Fruit fly (Drosophila melanogaster): Measurements from ENCODE around the gene mbo.
"Not testable (repeated sequence)": the region's sequence is repeated elsewhere in the genome, so short reads cannot be mapped to it uniquely, and the experiment has no call there.

The mbo gene

DNA sequence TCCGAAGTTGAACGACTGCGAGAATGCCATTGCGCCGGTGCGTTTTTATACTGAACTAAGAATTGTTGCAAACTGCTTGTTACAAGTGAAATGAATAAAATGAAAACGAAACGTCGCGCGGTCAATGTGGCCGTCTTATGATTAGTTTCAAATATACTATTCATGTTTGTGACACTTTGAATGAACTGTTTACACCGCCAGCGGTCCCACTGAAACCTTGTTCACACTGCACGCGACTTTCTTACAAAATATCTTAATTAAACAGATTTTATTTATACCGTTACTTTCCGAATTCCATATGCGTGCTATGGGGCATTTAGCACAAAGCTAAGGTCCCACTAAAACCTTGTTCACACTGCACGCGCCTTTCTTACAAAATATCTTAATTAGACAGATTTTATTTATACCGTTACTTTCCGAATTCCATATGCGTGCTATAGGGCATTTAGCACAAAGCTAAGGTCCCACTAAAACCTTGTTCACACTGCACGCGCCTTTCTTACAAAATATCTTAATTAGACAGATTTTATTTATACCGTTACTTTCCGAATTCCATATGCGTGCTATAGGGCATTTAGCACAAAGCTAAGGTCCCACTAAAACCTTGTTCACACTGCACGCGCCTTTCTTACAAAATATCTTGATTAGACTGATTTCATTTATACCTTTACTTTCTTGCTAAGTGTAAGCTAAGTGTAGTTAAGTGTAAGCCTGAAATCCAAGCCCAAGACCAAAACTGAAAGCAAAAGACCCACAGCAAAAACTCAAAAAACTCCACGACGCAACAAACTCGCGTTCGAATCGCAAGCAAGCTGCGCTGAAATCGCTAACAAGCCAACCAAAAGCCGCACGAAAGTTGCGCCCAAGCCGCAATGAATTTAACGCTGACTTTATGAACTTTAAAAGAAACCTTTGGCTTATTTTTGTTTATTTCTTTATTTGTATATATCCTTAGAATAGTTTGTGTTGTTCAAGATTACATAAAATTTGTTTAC lies 33.6 kb upstream of the mbo start, which contains the start of gene PolQ:
Gene PolQ (minus strand): TSS at position 122 of the 995 bp plus-strand sequence.
- peak; percentile 48; the same call in 2 of the 3 replicates for TF ChIP-seq CG34422 (GFP tag; IDR thresholded peaks at IDR 0.05)
- peak; percentile 23; the same call in 1 of the 2 replicates for TF ChIP-seq dimm (GFP tag; IDR thresholded peaks at IDR 0.05)
- peak; percentile 29 for TF ChIP-seq mam (GFP tag; optimal IDR thresholded peaks at IDR 0.05)
- TF ChIP-seq Hr3 (GFP tag; optimal IDR thresholded peaks at IDR 0.05) = peak; percentile 6
- peak; percentile 10 for TF ChIP-seq Sry-δ (GFP tag; optimal IDR thresholded peaks at IDR 0.05)
- peak; percentile 80 for TF ChIP-seq CG1024 (GFP tag; IDR thresholded peaks at IDR 0.05)
- TF ChIP-seq Gug (GFP tag; IDR thresholded peaks at IDR 0.05) = peak; percentile 46; the same call in 2 of the 4 replicates
- TF ChIP-seq lola (GFP tag; optimal IDR thresholded peaks at IDR 0.05) = peak in 1 of 3 experiments; percentile 90
- peak; percentile 69 for TF ChIP-seq CG17802 (tag; optimal IDR thresholded peaks at IDR 0.05)
- TF ChIP-seq ttk (GFP tag; IDR thresholded peaks at IDR 0.05) = peak; percentile 49; the same call in 1 of the 2 replicates
- peak; percentile 96 for TF ChIP-seq CG8359 (GFP tag; optimal IDR thresholded peaks at IDR 0.05; ENCODE audit: borderline replicate concordance)
- TF ChIP-seq Lhr (GFP tag; optimal IDR thresholded peaks at IDR 0.05) = peak; percentile 96
- TF ChIP-seq CG14710 (tag; optimal IDR thresholded peaks at IDR 0.05) = peak; percentile 33
- peak; percentile 22 for TF ChIP-seq pnt (GFP tag; optimal IDR thresholded peaks at IDR 0.05)
- TF ChIP-seq Ptx1 (GFP tag; IDR thresholded peaks at IDR 0.05) = peak; percentile 25; the same call in 1 of the 2 replicates
- TF ChIP-seq knrl (GFP tag; IDR thresholded peaks at IDR 0.05; ENCODE audit: partially characterized antibody) = peak; percentile 33; the same call in 1 of the 3 replicates
- peak; percentile 71 for TF ChIP-seq Sin3A (optimal IDR thresholded peaks at IDR 0.05)
- TF ChIP-seq Dref (GFP tag; IDR thresholded peaks at IDR 0.05) = peak; percentile 33; the same call in 1 of the 2 replicates
- peak; percentile 53; the same call in 1 of the 3 replicates for TF ChIP-seq ken (GFP tag; IDR thresholded peaks at IDR 0.05)
- TF ChIP-seq CG6272 (GFP tag; IDR thresholded peaks at IDR 0.05) = peak; percentile 43
- TF ChIP-seq MBD-R2 (GFP tag; IDR thresholded peaks at IDR 0.05) = peak; percentile 71
- TF ChIP-seq NFAT (GFP tag; IDR thresholded peaks at IDR 0.05) = peak; percentile 48; the same call in 1 of the 2 replicates
- TF ChIP-seq dysf (GFP tag; IDR thresholded peaks at IDR 0.05) = 0 out of 3 replicates have a peak, but pooled peaks have one; percentile 20
- TF ChIP-seq nmo (GFP tag; optimal IDR thresholded peaks at IDR 0.05) = peak; percentile 36
- TF ChIP-seq CG11093 (GFP tag; IDR thresholded peaks at IDR 0.05) = peak; percentile 46; the same call in 1 of the 3 replicates
- peak; percentile 51 for TF ChIP-seq Rx (GFP tag; IDR thresholded peaks at IDR 0.05)
- peak; percentile 11 for TF ChIP-seq CG9817 (tag; optimal IDR thresholded peaks at IDR 0.05)
- TF ChIP-seq CoRest (tag; optimal IDR thresholded peaks at IDR 0.05) = peak; percentile 18
- peak; percentile 31 for TF ChIP-seq BEAF-32 (GFP tag; optimal IDR thresholded peaks at IDR 0.05)
- TF ChIP-seq Atf-2 (GFP tag; optimal IDR thresholded peaks at IDR 0.05) = peak; percentile 9
- peak; percentile 65 for TF ChIP-seq Rfx (GFP tag; IDR thresholded peaks at IDR 0.05)
- peak; percentile 91 for TF ChIP-seq Myb (GFP tag; optimal IDR thresholded peaks at IDR 0.05)
- TF ChIP-seq ase (GFP tag; IDR thresholded peaks at IDR 0.05) = 0 out of 3 replicates have a peak, but pooled peaks have one; percentile 44
- TF ChIP-seq pzg (GFP tag; optimal IDR thresholded peaks at IDR 0.05) = peak; percentile 40
- TF ChIP-seq prd (optimal IDR thresholded peaks at IDR 0.05) = not testable (repeated sequence)
- TF ChIP-seq prd (GFP tag; IDR thresholded peaks at IDR 0.05) = peak; percentile 63; the same call in 1 of the 3 replicates
- peak; percentile 43 for TF ChIP-seq CG33213 (GFP tag; optimal IDR thresholded peaks at IDR 0.05)
- peak; percentile 50 for TF ChIP-seq CG11247 (GFP tag; IDR thresholded peaks at IDR 0.05)
- peak in 1 of 2 experiments; percentile 26 for TF ChIP-seq Hr78 (GFP tag; optimal IDR thresholded peaks at IDR 0.05)
- peak in 1 of 2 experiments; percentile 97 for TF ChIP-seq Dfd (GFP tag; optimal IDR thresholded peaks at IDR 0.05)
- TF ChIP-seq ranshi (GFP tag; IDR thresholded peaks at IDR 0.05) = peak; percentile 48; the same call in 1 of the 2 replicates
- peak; percentile 39; the same call in 1 of the 3 replicates for TF ChIP-seq Aef1 (GFP tag; IDR thresholded peaks at IDR 0.05)
- TF ChIP-seq Pdp1 (GFP tag; optimal IDR thresholded peaks at IDR 0.05) = peak in 1 of 2 experiments; percentile 42
- peak; percentile 98 for TF ChIP-seq CG7357 (GFP tag; IDR thresholded peaks at IDR 0.05)
- TF ChIP-seq CG16815 (GFP tag; optimal IDR thresholded peaks at IDR 0.05) = peak; percentile 10
- TF ChIP-seq CG3847 (GFP tag; IDR thresholded peaks at IDR 0.05) = peak; percentile 62
- TF ChIP-seq zfh1 (GFP tag; IDR thresholded peaks at IDR 0.05) = peak; percentile 48; the same call in 1 of the 3 replicates
